Fruit fly (Drosophila melanogaster) whole organism, embryonic: Measurements from ENCODE around the gene CG42784.
A peak's percentile ranks its signal among the peaks of the same experiment; 100 is the strongest.

Source experiments
- Abd-B ChIP-seq: fragments of 200-800 bp; sonication (Bioruptor generic); optimal IDR thresholded peaks from 2 replicates; lab custom pipeline; 2018; ENCODE audit warnings: missing biosample characterization, mild to moderate bottlenecking, missing genetic modification characterization, moderate library complexity
- Asciz ChIP-seq: fragments of 200-800 bp; sonication (Bioruptor generic); optimal IDR thresholded peaks from 2 replicates; lab custom pipeline; 2017; ENCODE audit warnings: missing biosample characterization, mild to moderate bottlenecking, missing genetic modification characterization, missing genetic modification reagents
- Awh ChIP-seq: fragments of 200-800 bp; sonication (Bioruptor generic); IDR thresholded peaks from 2 replicates; pipeline ENCODE4, ENCODE4 v1.3.6; 2022; ENCODE audit warnings: missing biosample characterization, missing genetic modification characterization
- Blimp-1 ChIP-seq: fragments of 200-800 bp; sonication (Bioruptor generic); optimal IDR thresholded peaks from 3 replicates; lab custom pipeline; 2018; ENCODE audit warnings: missing biosample characterization, missing genetic modification characterization, mild to moderate bottlenecking, moderate library complexity, missing genetic modification reagents
- CG10431 ChIP-seq: fragments of 200-800 bp; sonication (Bioruptor generic); optimal IDR thresholded peaks from 3 replicates; lab custom pipeline; 2018; ENCODE audit warnings: missing biosample characterization, mild to moderate bottlenecking, missing genetic modification characterization
- CG10565 ChIP-seq: fragments of 200-800 bp; sonication (Bioruptor generic); optimal IDR thresholded peaks from 3 replicates; lab custom pipeline; 2016; ENCODE audit warnings: missing biosample characterization, mild to moderate bottlenecking, missing genetic modification characterization
- CG10979 ChIP-seq: fragments of 200-800 bp; sonication (Bioruptor generic); optimal IDR thresholded peaks from 2 replicates; lab custom pipeline; 2018; ENCODE audit warnings: missing biosample characterization, mild to moderate bottlenecking, missing genetic modification characterization, moderate library complexity
- CG12155 ChIP-seq: fragments of 200-800 bp; sonication (Bioruptor generic); optimal IDR thresholded peaks from 3 replicates; lab custom pipeline; 2016; ENCODE audit warnings: missing biosample characterization, missing genetic modification characterization
- CG15696 ChIP-seq: fragments of 200-800 bp; sonication (Bioruptor generic); optimal IDR thresholded peaks from 2 replicates; lab custom pipeline; 2019; ENCODE audit warnings: missing biosample characterization, mild to moderate bottlenecking, missing genetic modification characterization, moderate library complexity
- CG17361 ChIP-seq: fragments of 200-800 bp; sonication (Bioruptor generic); IDR thresholded peaks from 3 replicates; pipeline ENCODE4 v1.3.6; 2022; ENCODE audit warnings: missing biosample characterization, missing genetic modification characterization
- CG32767 ChIP-seq: fragments of 200-800 bp; sonication (Bioruptor generic); IDR thresholded peaks from 2 replicates; pipeline ENCODE4 v1.3.6; 2022; ENCODE audit warnings: missing biosample characterization, missing genetic modification characterization
- CG43689 ChIP-seq: fragments of 200-800 bp; sonication (Bioruptor generic); IDR thresholded peaks from 2 replicates; pipeline ENCODE4 v1.3.6; 2022; ENCODE audit warnings: missing biosample characterization, missing genetic modification characterization
- CG5180 ChIP-seq: fragments of 200-800 bp; sonication (Bioruptor generic); optimal IDR thresholded peaks from 3 replicates; lab custom pipeline; 2017; ENCODE audit warnings: missing biosample characterization, missing genetic modification characterization, mild to moderate bottlenecking, moderate library complexity, missing genetic modification reagents
- CG7928 ChIP-seq: fragments of 200-800 bp; sonication (Bioruptor generic); optimal IDR thresholded peaks from 2 replicates; lab custom pipeline; 2017; ENCODE audit warnings: missing biosample characterization, mild to moderate bottlenecking, missing genetic modification characterization
- CG7963 ChIP-seq: fragments of 200-800 bp; sonication (Bioruptor generic); IDR thresholded peaks from 3 replicates; pipeline ENCODE4 v1.3.6; 2022; ENCODE audit warnings: missing biosample characterization, missing genetic modification characterization; ENCODE audit not compliant: partially characterized antibody
- Elba2 ChIP-seq: fragments of 200-800 bp; sonication (Bioruptor generic); optimal IDR thresholded peaks from 3 replicates; lab custom pipeline; 2016; ENCODE audit warnings: missing biosample characterization, missing genetic modification characterization
- Gug ChIP-seq: fragments of 200-800 bp; sonication (Bioruptor generic); IDR thresholded peaks from 4 replicates; pipeline ENCODE4 v1.3.6; 2022; ENCODE audit warnings: missing biosample characterization, missing genetic modification characterization
- HLH54F ChIP-seq: fragments of 200-800 bp; sonication (Bioruptor generic); optimal IDR thresholded peaks from 3 replicates; lab custom pipeline; 2016; ENCODE audit warnings: missing biosample characterization, missing genetic modification characterization
- Lim3 ChIP-seq: fragments of 200-800 bp; sonication (Bioruptor generic); IDR thresholded peaks from 2 replicates; pipeline ENCODE4 v1.3.6; 2022; ENCODE audit warnings: missing biosample characterization, missing genetic modification characterization
- NK7.1 ChIP-seq: fragments of 200-800 bp; sonication (Bioruptor generic); optimal IDR thresholded peaks from 3 replicates; lab custom pipeline; 2016; ENCODE audit warnings: missing biosample characterization, missing genetic modification characterization
- PHDP ChIP-seq: fragments of 200-800 bp; sonication (Bioruptor generic); optimal IDR thresholded peaks from 3 replicates; lab custom pipeline; 2018; ENCODE audit warnings: missing biosample characterization, mild to moderate bottlenecking, missing genetic modification characterization, moderate library complexity
- Sin3A ChIP-seq: fragments of >200 bp; optimal IDR thresholded peaks from 2 replicates; lab custom pipeline; 2018
- Sox102F ChIP-seq: fragments of 200-800 bp; sonication (Bioruptor generic); optimal IDR thresholded peaks from 2 replicates; lab custom pipeline; 2018; ENCODE audit warnings: missing biosample characterization, mild to moderate bottlenecking, missing genetic modification characterization, moderate library complexity
- Ssrp ChIP-seq: fragments of 200-800 bp; sonication (Bioruptor generic); optimal IDR thresholded peaks from 2 replicates; lab custom pipeline; 2018; ENCODE audit warnings: missing biosample characterization, mild to moderate bottlenecking, missing genetic modification characterization, moderate library complexity
- Xbp1 ChIP-seq: fragments of 200-800 bp; sonication (Bioruptor generic); optimal IDR thresholded peaks from 3 replicates; lab custom pipeline; 2016; ENCODE audit warnings: missing biosample characterization, mild to moderate bottlenecking, missing genetic modification characterization
- YL-1 ChIP-seq: fragments of 200-800 bp; sonication (Bioruptor generic); optimal IDR thresholded peaks from 3 replicates; lab custom pipeline; 2017; ENCODE audit warnings: missing biosample characterization, mild to moderate bottlenecking, missing genetic modification characterization
- abd-A ChIP-seq: fragments of 200-800 bp; sonication (Bioruptor generic); optimal IDR thresholded peaks from 3 replicates; lab custom pipeline; 2019; ENCODE audit warnings: missing biosample characterization, mild to moderate bottlenecking, missing genetic modification characterization, moderate library complexity
- btn ChIP-seq: fragments of 200-800 bp; sonication (Bioruptor generic); optimal IDR thresholded peaks from 2 replicates; lab custom pipeline; 2016; ENCODE audit warnings: missing biosample characterization, missing genetic modification characterization
- cad ChIP-seq: fragments of >200 bp; optimal IDR thresholded peaks from 2 replicates; lab custom pipeline; 2017; ENCODE audit warnings: missing biosample characterization, missing genetic modification characterization
- chm ChIP-seq: fragments of 200-800 bp; sonication (Bioruptor generic); IDR thresholded peaks from 2 replicates; pipeline ENCODE4 v1.3.6; 2022; ENCODE audit warnings: missing biosample characterization, missing genetic modification characterization
- corto ChIP-seq: fragments of 200-800 bp; sonication (Bioruptor generic); optimal IDR thresholded peaks from 2 replicates; lab custom pipeline; 2016; ENCODE audit warnings: missing biosample characterization, mild to moderate bottlenecking, missing genetic modification characterization, moderate library complexity
- crc ChIP-seq: fragments of 200-800 bp; sonication (Bioruptor generic); optimal IDR thresholded peaks from 2 replicates; lab custom pipeline; 2016; ENCODE audit warnings: missing biosample characterization, missing genetic modification characterization
- crol ChIP-seq: fragments of 200-800 bp; sonication (Bioruptor generic); IDR thresholded peaks from 2 replicates; pipeline ENCODE4 v1.3.6; 2022; ENCODE audit warnings: missing biosample characterization, missing genetic modification characterization
- crp ChIP-seq, 2 experiments: fragments of 200-800 bp; sonication (Bioruptor generic); optimal IDR thresholded peaks; 2 replicates in 1 of 2; 3 replicates in 1 of 2; lab custom pipeline; 2017; ENCODE audit warnings: missing biosample characterization in 2 of 2, missing genetic modification characterization in 2 of 2, mild to moderate bottlenecking in 1 of 2, moderate library complexity in 1 of 2
- jigr1 ChIP-seq: fragments of 200-800 bp; sonication (Bioruptor generic); IDR thresholded peaks from 3 replicates; pipeline ENCODE4 v1.3.6; 2022; ENCODE audit warnings: missing biosample characterization, missing genetic modification characterization
- lilli ChIP-seq: fragments of 200-800 bp; sonication (Bioruptor generic); optimal IDR thresholded peaks from 3 replicates; lab custom pipeline; 2016; ENCODE audit warnings: missing biosample characterization, missing genetic modification characterization
- nom ChIP-seq: fragments of 200-800 bp; sonication (Bioruptor generic); optimal IDR thresholded peaks from 2 replicates; lab custom pipeline; 2017; ENCODE audit warnings: missing biosample characterization, missing genetic modification characterization, mild to moderate bottlenecking, moderate library complexity, missing genetic modification reagents
- org-1 ChIP-seq: fragments of 200-800 bp; sonication (Bioruptor generic); optimal IDR thresholded peaks from 2 replicates; lab custom pipeline; 2017; ENCODE audit warnings: missing biosample characterization, missing genetic modification characterization
- pfk ChIP-seq: fragments of 200-800 bp; sonication (Bioruptor generic); optimal IDR thresholded peaks from 2 replicates; lab custom pipeline; 2018; ENCODE audit warnings: missing biosample characterization, mild to moderate bottlenecking, missing genetic modification characterization, moderate library complexity
- pita ChIP-seq: fragments of 200-800 bp; sonication (Bioruptor generic); optimal IDR thresholded peaks from 2 replicates; lab custom pipeline; 2017; ENCODE audit warnings: missing biosample characterization, mild to moderate bottlenecking, missing genetic modification characterization
- pnt ChIP-seq: fragments of 200-800 bp; sonication (Bioruptor generic); optimal IDR thresholded peaks from 3 replicates; lab custom pipeline; 2016; ENCODE audit warnings: missing biosample characterization, missing genetic modification characterization
- pum ChIP-seq: fragments of 200-800 bp; sonication (Bioruptor generic); optimal IDR thresholded peaks from 2 replicates; lab custom pipeline; 2016; ENCODE audit warnings: missing biosample characterization, missing genetic modification characterization
- sc ChIP-seq, 3 experiments: fragments of >200 bp in 2 of 3; fragments of 200-800 bp in 1 of 3; sonication (Bioruptor generic) in 1 of 3; optimal IDR thresholded peaks; 2 replicates in 2 of 3; 3 replicates in 1 of 3; lab custom pipeline; 2017; ENCODE audit warnings: mild to moderate bottlenecking in 1 of 3, missing biosample characterization in 1 of 3, missing genetic modification characterization in 1 of 3, missing genetic modification reagents in 1 of 3
- sens ChIP-seq: fragments of 200-800 bp; sonication (Bioruptor generic); peaks from one replicate; lab custom pipeline; 2016; ENCODE audit warnings: missing biosample characterization, missing genetic modification characterization
- seq ChIP-seq: fragments of 200-800 bp; sonication (Bioruptor generic); IDR thresholded peaks from 2 replicates; pipeline ENCODE4 v1.3.6; 2022; ENCODE audit warnings: missing biosample characterization, missing genetic modification characterization
- shn ChIP-seq: fragments of 200-800 bp; sonication (Bioruptor generic); optimal IDR thresholded peaks from 3 replicates; lab custom pipeline; 2016; ENCODE audit warnings: missing biosample characterization, missing genetic modification characterization
- slbo ChIP-seq: fragments of 200-800 bp; sonication (Bioruptor generic); IDR thresholded peaks from 2 replicates; pipeline ENCODE4 v1.3.6; 2022; ENCODE audit warnings: missing biosample characterization, missing genetic modification characterization
- tll ChIP-seq, 2 experiments: fragments of 200-800 bp in 1 of 2; fragments of >200 bp in 1 of 2; sonication (Bioruptor generic) in 1 of 2; optimal IDR thresholded peaks; 2 replicates each; lab custom pipeline; 2017 to 2019; ENCODE audit warnings: missing biosample characterization in 2 of 2, missing genetic modification characterization in 2 of 2, mild to moderate bottlenecking in 1 of 2, moderate library complexity in 1 of 2
- wor ChIP-seq: fragments of 200-800 bp; sonication (Bioruptor generic); IDR thresholded peaks from 2 replicates; pipeline ENCODE4 v1.3.6; 2022; ENCODE audit warnings: missing biosample characterization, missing genetic modification characterization

CG42784 gene

DNA sequence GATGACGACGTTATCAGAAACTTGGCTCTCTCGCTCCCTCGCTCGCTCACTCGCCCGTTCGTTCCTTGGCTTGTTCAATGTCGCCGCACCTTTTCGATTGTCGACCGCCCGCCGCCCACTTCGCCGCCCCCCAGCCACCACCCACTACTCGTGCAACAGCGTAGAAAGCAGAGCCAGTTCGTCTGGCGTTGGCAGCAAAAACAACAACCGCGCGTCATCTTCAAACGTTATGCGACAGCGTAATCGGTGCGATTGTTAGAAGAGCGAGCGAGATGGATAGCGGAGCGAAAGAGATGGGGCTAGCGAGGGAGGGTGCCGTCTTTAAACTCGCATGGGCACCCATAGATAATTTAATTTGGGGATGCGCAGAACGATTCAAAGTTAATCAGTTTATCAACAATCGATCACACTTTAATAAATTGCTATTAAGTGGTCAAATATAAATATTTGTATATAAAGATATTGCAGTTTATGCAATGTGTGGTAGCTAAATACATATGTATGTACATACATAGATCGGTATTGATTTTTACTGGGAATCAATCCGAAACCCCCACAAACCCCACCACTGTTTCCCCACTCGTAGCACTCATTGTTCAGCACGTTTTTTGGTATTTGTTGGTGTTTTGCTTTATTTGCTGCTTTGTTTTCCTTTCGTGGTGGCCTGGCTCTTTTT is 99.2 kb downstream of the CG42784 start (continued):
- TF ChIP-seq crp (GFP tag; optimal IDR thresholded peaks at IDR 0.05; lab: Kevin White, UChicago) (no peak), PHDP (peak; percentile 51), Abd-B (peak; percentile 27), pita (no peak), pfk (GFP tag; lab: Kevin White, UChicago) (no peak), Gug (GFP tag; lab: Robert Waterston, UW) (peak; percentile 60; the same call in 1 of the 4 replicates), slbo (peak; percentile 84), CG10565 (GFP tag; lab: Kevin White, UChicago) (no peak), Blimp-1 (GFP tag; lab: Kevin White, UChicago) (no peak), sc (optimal IDR thresholded peaks at IDR 0.05; lab: Kevin White, UChicago) (no peak), sc (GFP tag; optimal IDR thresholded peaks at IDR 0.05; lab: Kevin White, UChicago) (no peak), HLH54F (GFP tag; lab: Kevin White, UChicago) (peak; percentile 49), CG17361 (GFP tag; lab: Robert Waterston, UW) (peak; percentile 81; the same call in 1 of the 3 replicates), sens (no peak), NK7.1 (GFP tag; lab: Kevin White, UChicago) (no peak), Lim3 (no peak), crol (peak; percentile 95), CG12155 (GFP tag; lab: Kevin White, UChicago) (peak; percentile 14), jigr1 (GFP tag; lab: Robert Waterston, UW) (no peak), cad (GFP tag; lab: Kevin White, UChicago) (no peak), seq (peak; percentile 44; the same call in 1 of the 2 replicates), pnt (GFP tag; lab: Kevin White, UChicago) (no peak), Sin3A (lab: Kevin White, UChicago) (no peak), abd-A (tag; lab: Kevin White, UChicago) (peak; percentile 63), Elba2 (GFP tag; lab: Kevin White, UChicago) (no peak), CG43689 (peak; percentile 68), CG32767 (GFP tag; lab: Robert Waterston, UW) (no peak), lilli (GFP tag; lab: Kevin White, UChicago) (peak; percentile 63), CG7928 (GFP tag; lab: Kevin White, UChicago) (peak; percentile 27), wor (peak; percentile 53), CG10979 (tag; lab: Kevin White, UChicago) (peak; percentile 31), chm (GFP tag; lab: Robert Waterston, UW) (0 out of 2 replicates have a peak, but pooled peaks have one; percentile 38), shn (GFP tag; lab: Kevin White, UChicago) (no peak), CG5180 (GFP tag; lab: Kevin White, UChicago) (peak; percentile 10), pum (GFP tag; lab: Kevin White, UChicago) (no peak), CG7963 (GFP tag; lab: Robert Waterston, UW) (no peak), CG10431 (GFP tag; lab: Kevin White, UChicago) (no peak), Awh (GFP tag; lab: Robert Waterston, UW) (no peak), nom (GFP tag; lab: Kevin White, UChicago) (no peak), btn (GFP tag; lab: Kevin White, UChicago) (no peak), YL-1 (GFP tag; lab: Kevin White, UChicago) (no peak), Asciz (no peak), tll (GFP tag; optimal IDR thresholded peaks at IDR 0.05; lab: Kevin White, UChicago) (no peak), Ssrp (tag; lab: Kevin White, UChicago) (peak; percentile 53), crc (GFP tag; lab: Kevin White, UChicago) (no peak), Xbp1 (GFP tag; lab: Kevin White, UChicago) (no peak), Sox102F (GFP tag; lab: Kevin White, UChicago) (peak; percentile 57), org-1 (GFP tag; lab: Kevin White, UChicago) (peak; percentile 65), corto (GFP tag; lab: Kevin White, UChicago) (peak; percentile 48), CG15696 (tag; lab: Kevin White, UChicago) (no peak)
